Worm (Caenorhabditis elegans): ENCODE data around the gene wdr-5.2.

- no peak for TF ChIP-seq ceh-9 (tag; optimal IDR thresholded peaks at IDR 0.05)
- TF ChIP-seq sox-4 (tag; optimal IDR thresholded peaks at IDR 0.05), result no peak
- TF ChIP-seq ceh-14 (tag; optimal IDR thresholded peaks at IDR 0.05), result no peak
- no peak for TF ChIP-seq ama-1 (optimal IDR thresholded peaks at IDR 0.05)
- no peak for TF ChIP-seq elt-2 (tag; optimal IDR thresholded peaks at IDR 0.05)
- no peak for TF ChIP-seq pqm-1 (tag; optimal IDR thresholded peaks at IDR 0.05)
- TF ChIP-seq ceh-34 (tag; optimal IDR thresholded peaks at IDR 0.05), result no peak
- no peak for TF ChIP-seq nhr-11 (tag; optimal IDR thresholded peaks at IDR 0.05)
- no peak for TF ChIP-seq syd-9 (tag; optimal IDR thresholded peaks at IDR 0.05)
These were observed 16.2 kb downstream of the wdr-5.2 start for ce11 chrX:14366081-14366480.

Data from whole organism, late embryonic.